Worm (Caenorhabditis elegans): ENCODE results near the gene kynu-1.
A peak's percentile ranks its signal among the peaks of the same experiment; 100 is the strongest.

The kynu-1 gene

DNA sequence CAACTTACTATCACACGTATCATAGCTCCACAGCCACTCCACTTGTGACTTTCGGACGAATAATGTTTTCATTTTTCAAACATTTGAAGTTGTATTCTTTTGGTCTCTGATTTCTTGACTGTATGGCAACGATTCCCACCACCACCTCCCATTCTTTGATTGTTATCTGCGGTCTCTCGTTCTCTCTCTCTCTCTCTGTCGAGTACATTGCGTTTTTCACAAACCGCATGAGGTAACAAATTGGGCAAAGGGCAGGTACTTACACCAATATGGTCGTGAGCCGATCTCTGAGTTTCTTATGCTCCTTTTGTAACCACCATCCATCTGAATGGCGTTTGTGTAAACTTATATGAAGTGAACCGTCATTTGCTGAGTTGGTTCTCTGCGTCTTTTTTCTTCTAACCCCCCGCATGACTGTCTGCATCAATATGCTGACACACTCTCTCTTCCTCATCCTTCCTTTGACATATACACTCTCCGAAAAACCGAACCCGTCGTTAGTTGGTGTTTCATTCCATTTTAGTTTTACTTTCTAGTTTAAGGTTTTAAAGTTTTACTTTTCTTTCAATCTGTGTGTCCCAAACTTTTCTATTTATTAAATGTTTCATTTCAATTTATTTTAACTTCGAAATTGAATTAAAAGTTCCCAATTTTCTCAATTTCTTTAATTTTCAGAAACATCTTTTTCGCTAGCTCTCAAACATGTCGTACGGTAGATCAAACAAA, 51.4 kb downstream of the kynu-1 start, which contains the start of gene gln-1 (continued):
- no peak for TF ChIP-seq efl-1 (optimal IDR thresholded peaks at IDR 0.05)
- peak; percentile 5 to 79 for TF ChIP-seq efl-1 (GFP tag; optimal IDR thresholded peaks at IDR 0.05 in 1 of 2)
- no peak for TF ChIP-seq hpl-2 (GFP tag; optimal IDR thresholded peaks at IDR 0.05)
- no peak for TF ChIP-seq ceh-82 (tag; optimal IDR thresholded peaks at IDR 0.05)
- no peak for TF ChIP-seq lir-3 (tag; optimal IDR thresholded peaks at IDR 0.05; ENCODE audit: poor library complexity)
- no peak for TF ChIP-seq ztf-11 (tag; optimal IDR thresholded peaks at IDR 0.05)
- no peak for TF ChIP-seq dsc-1 (tag; optimal IDR thresholded peaks at IDR 0.05)
- TF ChIP-seq unc-130 (tag; optimal IDR thresholded peaks at IDR 0.05), result no peak
- TF ChIP-seq nhr-71 (tag; optimal IDR thresholded peaks at IDR 0.05), result peak; percentile 50
- TF ChIP-seq swsn-7 (tag; optimal IDR thresholded peaks at IDR 0.05), result no peak
- TF ChIP-seq zip-4 (GFP tag; optimal IDR thresholded peaks at IDR 0.05), result no peak
- no peak for TF ChIP-seq unc-62 (GFP tag; optimal IDR thresholded peaks at IDR 0.05)
- no peak for TF ChIP-seq mep-1 (tag; optimal IDR thresholded peaks at IDR 0.05)
- no peak for TF ChIP-seq jun-1 (tag; optimal IDR thresholded peaks at IDR 0.05)
- no peak for TF ChIP-seq egl-13 (tag; optimal IDR thresholded peaks at IDR 0.05)
- TF ChIP-seq blmp-1 (tag; optimal IDR thresholded peaks at IDR 0.05), result peak; percentile 64
- TF ChIP-seq tbx-2 (tag; optimal IDR thresholded peaks at IDR 0.05), result peak; percentile 22
- peak; percentile 52 for TF ChIP-seq snu-23 (GFP tag; optimal IDR thresholded peaks at IDR 0.05)
- peak in 1 of 2 experiments; percentile 19 for TF ChIP-seq lin-35 (GFP tag; optimal IDR thresholded peaks at IDR 0.05)
- no peak for TF ChIP-seq ama-1 (optimal IDR thresholded peaks at IDR 0.05)

All from whole organism, L1 larva.